Fruit fly (Drosophila melanogaster) ovary, adult (tissue): ENCODE results near the gene CG15202.

Source experiments
- CG17801 ChIP-seq: fragments of 200-800 bp; optimal IDR thresholded peaks from 2 replicates; lab custom pipeline; 2019; ENCODE audit warnings: missing biosample characterization, mild to moderate bottlenecking, missing genetic modification characterization, moderate library complexity; ENCODE audit not compliant: partially characterized antibody

Gene CG15202

DNA sequence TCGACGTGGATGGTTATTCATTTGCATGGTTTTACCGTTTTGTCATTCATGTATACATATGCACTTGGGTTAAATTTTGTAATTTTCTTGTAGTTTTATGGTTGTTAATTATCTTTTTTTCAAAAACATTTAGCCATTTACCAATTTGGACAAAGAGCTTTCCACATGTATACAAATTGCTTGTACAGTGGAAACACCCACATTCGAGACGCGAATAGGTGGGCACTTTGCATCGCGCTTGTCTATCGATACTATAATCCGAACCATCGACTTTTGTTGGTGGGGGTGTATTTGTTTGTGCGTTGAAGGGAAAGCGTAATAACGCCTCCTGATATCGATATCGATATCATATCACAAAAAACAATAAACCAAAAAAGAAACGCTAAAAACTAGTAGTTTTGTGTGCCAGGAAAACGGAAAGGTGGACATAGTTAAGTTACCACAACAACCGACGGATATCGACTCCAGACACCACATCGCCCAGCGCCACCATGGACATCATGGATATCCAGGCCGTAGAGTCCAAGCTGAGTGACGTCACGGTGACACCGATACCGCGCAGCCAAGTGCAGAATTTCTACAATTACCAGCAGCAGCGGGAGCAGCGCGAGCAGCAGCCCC, 4.7 kb upstream of the CG15202 start, which contains the start of gene CDK2AP1:
CDK2AP1 (plus strand) TSS at position 294 of the 621 bp plus-strand sequence.
- peak; percentile 20 for TF ChIP-seq CG17801 (GFP tag; lab: Kevin White, UChicago)

DNA sequence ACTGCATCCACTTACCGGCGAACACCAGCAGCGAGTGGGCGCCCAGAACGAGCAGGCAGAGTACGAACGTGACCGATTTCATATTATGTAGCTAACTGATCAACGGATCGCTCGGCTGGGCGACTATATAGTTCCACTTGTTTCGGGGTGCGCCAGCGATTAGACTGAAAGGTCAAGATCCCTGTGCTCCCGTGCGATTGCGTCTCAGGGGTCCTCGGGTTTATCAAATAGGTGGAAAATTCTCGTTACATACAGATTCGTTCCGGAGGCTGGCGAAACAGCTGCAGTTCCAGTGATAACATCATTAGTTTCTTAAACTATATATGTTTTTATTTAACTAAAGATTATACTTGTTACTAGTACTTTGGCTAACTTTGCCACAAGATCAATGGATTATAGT, 2.2 kb upstream of the CG15202 start, which contains the start of gene ssp7:
ssp7 (minus strand) TSS at position 101 of the 400 bp plus-strand sequence.
- TF ChIP-seq CG17801 (GFP tag; lab: Kevin White, UChicago) = no peak

DNA sequence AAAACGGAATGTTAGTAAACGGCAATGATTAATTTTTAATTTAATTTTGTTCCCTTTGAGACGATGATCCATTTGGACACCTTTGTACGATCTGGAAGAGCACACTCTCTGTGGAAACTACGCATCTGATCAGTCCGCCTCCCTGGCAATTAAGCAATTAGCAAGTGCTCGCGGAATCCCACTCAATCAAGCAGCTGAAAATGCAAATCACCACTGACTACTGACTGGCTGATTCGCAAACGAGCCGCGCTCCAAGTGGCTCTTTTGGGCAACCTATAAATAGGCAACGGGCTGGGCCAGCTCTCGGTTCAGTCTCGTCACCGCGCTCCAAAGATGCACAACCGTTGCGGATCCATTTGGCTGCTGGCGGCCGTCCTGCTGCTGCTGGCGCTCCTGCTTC, 1.5 kb downstream of the CG15202 start, which contains the start of gene CG15201:
CG15201 (plus strand) TSS at position 301 of the 400 bp plus-strand sequence.
- no peak for TF ChIP-seq CG17801 (GFP tag; lab: Kevin White, UChicago)

DNA sequence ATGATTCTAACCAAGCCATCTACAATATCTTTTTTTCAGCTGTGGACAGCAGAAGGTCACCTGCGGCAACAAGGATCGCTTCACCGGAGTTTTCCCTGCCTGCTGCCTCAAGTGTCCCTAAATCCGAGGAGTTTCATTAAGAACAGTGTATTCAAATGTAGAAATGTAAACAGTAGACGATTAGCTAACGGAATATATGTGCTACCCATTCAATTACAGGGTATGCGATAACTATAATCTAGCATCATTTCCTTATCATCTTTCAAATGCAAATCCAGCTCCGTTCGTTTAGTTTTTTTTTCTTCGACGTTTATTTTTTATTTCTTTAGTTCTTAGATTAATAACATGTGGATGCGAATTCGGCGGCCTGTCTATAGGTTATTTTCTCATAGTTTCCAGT, 2.2 kb downstream of the CG15202 start:
- TF ChIP-seq CG17801 (GFP tag; lab: Kevin White, UChicago) = no peak

DNA sequence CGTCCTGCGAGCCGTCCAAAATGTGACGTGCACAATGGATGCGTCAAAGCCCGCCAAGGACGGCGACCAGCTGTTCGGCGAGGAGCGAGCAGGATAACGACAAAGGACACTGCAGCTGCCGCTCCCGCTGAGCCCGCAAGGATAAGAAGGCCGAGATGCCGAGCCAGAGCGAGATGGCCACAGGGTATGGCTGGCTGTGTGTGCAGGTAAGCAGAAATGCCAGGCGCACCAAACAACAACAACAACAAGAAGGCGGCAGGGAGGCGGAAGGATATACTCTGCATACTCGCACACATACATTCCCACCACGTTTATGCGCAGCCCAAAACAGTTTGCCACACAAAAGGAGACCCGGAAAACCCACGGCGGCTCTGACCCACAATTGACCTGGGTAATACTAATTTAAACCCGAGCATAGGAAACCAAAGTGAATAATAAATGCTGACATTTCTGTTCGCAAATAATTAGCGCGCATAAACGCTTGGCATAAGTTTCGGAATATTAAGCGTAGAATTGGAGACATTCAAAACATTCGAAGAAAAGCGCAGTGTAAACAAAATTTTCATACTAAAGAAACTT, 4.3 kb downstream of the CG15202 start:
- peak; percentile 34 for TF ChIP-seq CG17801 (GFP tag; lab: Kevin White, UChicago)

DNA sequence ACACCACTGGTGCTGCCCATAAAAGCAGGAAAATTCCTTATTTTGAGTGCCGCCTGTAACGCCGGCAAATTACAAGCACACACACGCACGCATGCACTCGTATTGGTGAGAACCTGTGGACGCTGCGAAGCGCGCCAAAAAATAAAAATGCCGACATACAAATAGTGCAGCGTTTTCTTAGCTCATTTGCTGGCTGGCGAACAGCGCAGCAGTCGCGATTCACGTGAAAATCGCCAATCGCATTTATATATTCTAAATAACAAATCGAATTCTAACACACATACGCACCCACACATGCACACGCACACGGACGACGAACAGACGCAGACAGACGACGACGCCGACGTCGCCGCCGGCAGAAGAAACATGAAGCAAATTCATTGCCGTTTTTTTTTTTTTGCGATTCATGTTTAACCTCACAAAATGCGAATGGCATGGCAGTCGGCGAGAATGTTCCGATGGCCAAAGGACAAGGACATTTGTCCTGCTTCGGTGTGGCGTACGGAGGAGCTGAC, 5.3 kb downstream of the CG15202 start:
- TF ChIP-seq CG17801 (GFP tag; lab: Kevin White, UChicago) = no peak

DNA sequence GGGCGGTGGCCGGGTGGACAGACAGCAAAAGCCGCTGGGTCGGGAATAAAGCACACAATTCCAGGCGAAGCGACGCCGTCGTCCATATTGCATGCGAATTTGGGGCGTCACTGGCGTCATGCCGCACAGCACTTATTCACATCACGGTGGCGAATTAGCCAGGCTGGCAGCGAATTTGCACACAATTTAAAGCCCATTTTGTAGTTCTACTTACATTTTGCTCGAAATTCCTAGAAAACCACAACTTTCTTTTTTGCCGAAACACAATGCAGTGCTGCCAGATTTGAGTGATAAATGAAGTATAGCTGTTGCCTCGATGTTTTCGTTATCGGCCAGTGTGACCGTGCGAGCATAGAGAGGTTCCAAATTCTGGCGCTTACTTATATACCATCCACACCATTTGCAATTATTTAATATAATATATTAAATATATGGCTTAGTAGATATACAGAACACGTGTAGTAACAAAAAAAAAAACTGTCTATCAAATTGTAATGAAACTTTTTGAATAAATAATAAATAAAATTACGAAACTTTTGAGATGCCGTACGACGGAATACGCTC, 6.0 kb downstream of the CG15202 start, which contains the start of gene Ran:
Ran (minus strand) TSS at position 445 of the 564 bp plus-strand sequence.
- TF ChIP-seq CG17801 (GFP tag; lab: Kevin White, UChicago) = no peak

DNA sequence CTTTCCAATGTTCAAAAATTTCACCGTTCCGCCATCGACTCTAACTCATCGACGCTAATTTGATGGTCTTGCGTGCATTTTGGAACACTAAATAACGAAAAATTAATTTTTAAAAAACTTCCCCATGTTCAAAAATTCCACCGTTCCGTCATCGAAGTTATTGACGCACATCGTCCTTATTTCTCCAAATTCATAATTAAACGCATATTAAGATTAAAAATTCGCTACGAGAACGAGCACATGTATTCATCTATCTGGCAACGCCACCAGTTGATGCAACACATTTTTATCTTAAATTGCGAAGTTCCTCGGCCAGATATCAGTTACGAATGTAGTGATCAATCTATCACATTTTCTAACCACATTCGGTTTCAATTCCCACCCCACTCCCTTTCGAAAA, 6.9 kb downstream of the CG15202 start, which contains the start of gene Lint-1:
Lint-1 (plus strand) TSS at position 123 of the 400 bp plus-strand sequence.
- TF ChIP-seq CG17801 (GFP tag; lab: Kevin White, UChicago) = no peak

DNA sequence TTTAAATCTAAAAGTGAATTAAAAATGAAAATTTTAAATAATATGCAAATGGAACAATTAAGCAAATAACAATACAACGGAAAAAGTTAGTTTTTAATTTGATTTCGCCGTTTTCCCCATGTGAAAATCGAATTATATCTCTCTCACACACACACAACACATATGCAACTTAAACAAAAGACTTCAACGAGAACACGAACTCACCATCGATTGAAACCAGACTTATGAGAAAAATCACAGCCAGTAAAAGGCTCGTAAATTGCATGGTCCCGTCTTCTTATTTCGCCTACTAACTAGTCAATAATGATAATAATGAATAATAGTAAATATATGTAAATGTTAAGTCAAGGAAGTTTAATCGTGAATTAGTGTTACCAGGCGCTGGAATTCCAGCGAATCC, 11.1 kb downstream of the CG15202 start:
- TF ChIP-seq CG17801 (GFP tag; lab: Kevin White, UChicago) = no peak

DNA sequence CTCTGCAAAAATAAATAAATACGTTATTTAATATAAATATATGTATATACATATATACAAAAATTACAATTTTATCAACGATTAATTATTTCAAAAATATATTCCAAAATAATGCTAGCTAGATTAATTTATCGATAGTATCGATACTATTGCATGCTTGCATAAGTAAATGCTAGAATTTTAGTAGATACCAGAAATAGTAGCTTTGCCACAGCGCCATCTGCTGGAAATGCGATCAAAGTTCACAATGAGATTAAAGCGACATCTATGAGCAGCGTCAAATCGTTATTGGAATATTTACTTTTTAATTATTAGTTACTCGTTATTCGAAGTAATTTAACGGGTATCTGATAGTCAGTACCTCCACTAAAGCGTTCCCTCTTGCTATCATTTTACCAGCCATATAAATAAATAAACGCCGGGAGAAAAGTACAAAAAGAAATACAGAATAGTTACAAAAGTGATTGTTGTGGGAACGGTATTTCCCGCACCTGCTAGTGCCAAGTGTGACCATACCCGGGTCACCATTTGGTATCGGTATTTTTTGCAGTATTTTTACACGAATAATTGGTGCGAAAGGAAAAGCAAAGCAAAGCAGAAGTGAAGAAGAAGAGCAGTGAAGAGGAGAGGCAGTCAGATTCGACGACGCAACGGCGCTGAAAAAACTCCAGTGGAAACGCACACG, 11.6 kb downstream of the CG15202 start, which contains the start of the genes rtv and Dlic:
rtv (minus strand) TSS at position 165 of the 685 bp plus-strand sequence.
Dlic (plus strand) TSS at position 596 of the 685 bp plus-strand sequence.
- no peak for TF ChIP-seq CG17801 (GFP tag; lab: Kevin White, UChicago)

DNA sequence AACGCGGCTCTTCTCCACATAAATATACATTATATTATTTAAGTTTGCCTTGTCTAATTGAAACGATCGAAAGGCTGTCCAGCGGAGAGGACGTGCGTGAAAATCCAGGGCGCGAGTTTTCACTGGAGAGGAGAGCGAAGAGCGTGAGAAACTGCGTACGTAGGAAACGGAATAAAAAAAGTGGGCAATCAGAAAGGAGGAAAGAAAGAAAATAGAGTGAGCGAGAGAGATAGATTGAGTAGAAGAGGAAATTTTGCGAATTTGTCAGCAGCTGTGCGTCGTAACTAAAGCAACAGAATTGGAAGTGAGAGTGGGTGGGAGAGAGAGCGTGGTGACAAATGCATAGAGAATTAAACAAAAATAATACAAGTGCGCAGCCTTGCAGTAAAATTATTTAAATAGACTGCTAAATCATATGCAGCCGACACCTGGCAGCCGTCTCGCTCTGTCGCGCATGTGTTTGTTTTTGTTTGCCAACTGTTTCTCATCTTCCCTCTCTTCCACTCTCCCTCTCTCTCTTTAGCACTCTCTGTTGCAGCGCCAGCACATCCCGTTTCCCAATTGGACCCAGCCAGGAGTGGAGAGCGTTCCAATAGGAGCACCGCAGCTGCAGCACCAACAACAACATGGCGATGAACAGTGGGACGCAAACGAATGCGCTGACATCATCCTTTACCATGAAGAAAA, 12.3 kb downstream of the CG15202 start:
- no peak for TF ChIP-seq CG17801 (GFP tag; lab: Kevin White, UChicago)

DNA sequence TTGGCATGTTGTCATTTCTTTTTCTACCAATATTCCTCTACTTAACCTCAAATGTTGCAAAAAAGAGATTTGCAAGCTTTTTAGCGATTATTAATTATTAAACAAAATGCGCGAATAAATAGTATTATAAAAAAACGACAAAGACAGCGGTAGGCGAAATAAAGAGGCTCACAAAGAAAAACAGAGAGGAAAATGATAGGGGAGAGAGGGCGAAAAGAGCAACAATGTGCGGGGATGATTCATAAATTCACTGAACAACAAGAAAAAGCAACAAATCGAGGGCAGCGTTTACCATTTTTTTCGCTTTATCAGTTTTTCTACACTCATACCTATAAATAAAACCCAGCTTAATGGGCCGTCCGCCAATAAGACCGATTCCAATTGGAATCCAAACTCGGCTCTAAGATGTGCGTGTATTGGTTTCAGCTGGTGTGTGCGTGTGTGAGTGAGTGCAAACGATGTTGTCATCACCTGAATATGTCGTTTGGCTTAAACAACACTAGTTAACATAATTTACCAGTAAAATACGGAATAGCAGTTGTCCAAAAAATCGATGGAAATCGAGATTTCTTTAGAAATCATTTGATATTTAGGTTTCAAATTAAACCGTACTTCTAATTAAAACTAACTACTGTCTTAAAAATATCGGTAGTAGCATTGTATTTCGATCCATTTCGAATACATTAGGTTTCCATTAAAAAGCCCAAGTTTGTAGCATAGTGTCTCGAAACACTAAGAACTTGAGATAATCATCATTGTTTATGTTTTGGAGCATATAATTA, 13.7 kb downstream of the CG15202 start:
- peak; percentile 78 for TF ChIP-seq CG17801 (GFP tag; lab: Kevin White, UChicago)

DNA sequence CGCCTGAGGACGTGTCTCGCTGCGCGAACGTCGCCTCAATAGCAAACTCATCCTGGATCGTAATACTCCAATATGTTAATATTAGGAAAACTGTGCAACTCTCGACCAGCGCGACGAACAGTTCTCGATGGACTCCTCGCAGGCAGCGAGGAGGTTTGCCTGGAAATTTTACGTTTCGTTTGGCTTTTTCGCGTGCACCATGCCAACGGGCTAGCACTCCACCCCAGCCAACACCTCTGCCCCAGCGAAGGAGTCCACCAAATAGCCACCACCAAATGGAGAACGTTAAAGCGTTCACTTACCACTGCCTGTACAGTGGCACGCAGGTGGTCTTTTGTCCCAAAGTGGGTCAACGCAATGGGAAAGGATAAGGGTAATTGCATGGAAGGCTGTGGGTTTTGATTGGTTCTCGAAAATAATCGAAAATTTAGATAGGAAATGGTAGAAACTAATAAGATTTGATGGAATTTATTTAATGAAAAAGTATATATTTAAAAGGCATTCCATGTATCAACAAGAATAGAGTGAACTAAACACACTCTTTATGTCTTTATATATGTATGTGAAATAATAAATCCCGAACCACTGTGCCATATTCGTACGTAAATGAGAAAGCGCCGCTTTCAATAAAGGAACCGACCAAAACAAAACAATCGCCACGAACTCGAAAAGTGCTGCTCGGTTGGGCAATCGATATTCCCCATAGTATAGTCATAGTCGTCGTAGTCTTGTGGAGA, 17.5 kb downstream of the CG15202 start, which contains the start of gene CG32668:
CG32668 (minus strand) TSS at position 51 of the 737 bp plus-strand sequence.
- no peak for TF ChIP-seq CG17801 (GFP tag; lab: Kevin White, UChicago)
